Fruit fly (Drosophila melanogaster) whole organism, embryonic: ENCODE data around the gene Tango2.
A peak's percentile ranks its signal among the peaks of the same experiment; 100 is the strongest.

ENCODE experiments used
- ATbp ChIP-seq: fragments of 200-800 bp; sonication (Bioruptor generic); optimal IDR thresholded peaks from 2 replicates; lab custom pipeline; 2017; ENCODE audit warnings: missing biosample characterization, mild to moderate bottlenecking, missing genetic modification characterization, missing genetic modification reagents
- Adf1 ChIP-seq: fragments of 200-800 bp; sonication (Bioruptor generic); IDR thresholded peaks from 2 replicates; pipeline ENCODE4 v1.3.6; 2022; ENCODE audit warnings: missing biosample characterization, missing genetic modification characterization
- Atf3 ChIP-seq: fragments of 200-800 bp; sonication (Bioruptor generic); optimal IDR thresholded peaks from 3 replicates; lab custom pipeline; 2016; ENCODE audit warnings: missing biosample characterization, missing genetic modification characterization
- CG10267 ChIP-seq: fragments of 200-800 bp; sonication (Bioruptor generic); optimal IDR thresholded peaks from 2 replicates; lab custom pipeline; 2018; ENCODE audit warnings: missing biosample characterization, mild to moderate bottlenecking, missing genetic modification characterization, moderate library complexity
- CG11093 ChIP-seq: fragments of 200-800 bp; sonication (Bioruptor generic); IDR thresholded peaks from 3 replicates; pipeline ENCODE4 v1.3.6; 2022; ENCODE audit warnings: missing biosample characterization, missing genetic modification characterization
- CG12769 ChIP-seq: fragments of 200-800 bp; sonication (Bioruptor generic); optimal IDR thresholded peaks from 2 replicates; lab custom pipeline; 2019; ENCODE audit warnings: missing biosample characterization, mild to moderate bottlenecking, missing genetic modification characterization, moderate library complexity
- CG13287 ChIP-seq: fragments of 200-800 bp; sonication (Bioruptor generic); IDR thresholded peaks from 2 replicates; pipeline ENCODE4 v1.3.6; 2022; ENCODE audit warnings: missing biosample characterization, missing genetic modification characterization; ENCODE audit not compliant: partially characterized antibody
- CG14014 ChIP-seq: fragments of 200-800 bp; sonication (Bioruptor generic); IDR thresholded peaks from 2 replicates; pipeline ENCODE4 v1.3.6; 2022; ENCODE audit warnings: missing biosample characterization, missing genetic modification characterization
- CG14860 ChIP-seq: fragments of 200-800 bp; sonication (Bioruptor generic); IDR thresholded peaks from 3 replicates; pipeline ENCODE4 v1.3.6; 2022; ENCODE audit warnings: missing biosample characterization, missing genetic modification characterization; ENCODE audit not compliant: partially characterized antibody
- CG15696 ChIP-seq: fragments of 200-800 bp; sonication (Bioruptor generic); optimal IDR thresholded peaks from 2 replicates; lab custom pipeline; 2019; ENCODE audit warnings: missing biosample characterization, mild to moderate bottlenecking, missing genetic modification characterization, moderate library complexity
- CG16813 ChIP-seq: fragments of 200-800 bp; sonication (Bioruptor generic); IDR thresholded peaks from 3 replicates; pipeline ENCODE4 v1.3.6; 2022; ENCODE audit warnings: missing biosample characterization, missing genetic modification characterization; ENCODE audit not compliant: partially characterized antibody
- CG17568 ChIP-seq: fragments of 200-800 bp; sonication (Bioruptor generic); optimal IDR thresholded peaks from 2 replicates; lab custom pipeline; 2018; ENCODE audit warnings: missing biosample characterization, mild to moderate bottlenecking, missing genetic modification characterization, moderate library complexity
- CG1832 ChIP-seq: fragments of 200-800 bp; sonication (Bioruptor generic); optimal IDR thresholded peaks from 2 replicates; lab custom pipeline; 2017; ENCODE audit warnings: missing biosample characterization, mild to moderate bottlenecking, missing genetic modification characterization, inconsistent platforms
- CG2129 ChIP-seq: fragments of 200-800 bp; sonication (Bioruptor generic); IDR thresholded peaks from 2 replicates; pipeline ENCODE4 v1.3.6; 2022; ENCODE audit warnings: missing biosample characterization, missing genetic modification characterization; ENCODE audit not compliant: partially characterized antibody
- CG30020 ChIP-seq: fragments of 200-800 bp; optimal IDR thresholded peaks from 2 replicates; lab custom pipeline; 2019; ENCODE audit warnings: missing biosample characterization, mild to moderate bottlenecking, missing genetic modification characterization, moderate library complexity
- CG3407 ChIP-seq: fragments of 200-800 bp; sonication (Bioruptor generic); optimal IDR thresholded peaks from 2 replicates; lab custom pipeline; 2018; ENCODE audit warnings: missing biosample characterization, mild to moderate bottlenecking, missing genetic modification characterization
- CG6791 ChIP-seq: fragments of 200-800 bp; sonication (Bioruptor generic); IDR thresholded peaks from 3 replicates; pipeline ENCODE4 v1.3.6; 2022; ENCODE audit warnings: missing biosample characterization, missing genetic modification characterization; ENCODE audit not compliant: partially characterized antibody
- CG6854 ChIP-seq: fragments of 200-800 bp; sonication (Bioruptor generic); optimal IDR thresholded peaks from 3 replicates; lab custom pipeline; 2017; ENCODE audit warnings: missing biosample characterization, mild to moderate bottlenecking, missing genetic modification characterization
- CG8290 ChIP-seq, 3 experiments: fragments of 200-800 bp; sonication (Bioruptor generic); optimal IDR thresholded peaks; 2 replicates each; lab custom pipeline; 2016 to 2019; ENCODE audit warnings: missing biosample characterization in 3 of 3, missing genetic modification characterization in 3 of 3, mild to moderate bottlenecking in 2 of 3, moderate library complexity in 1 of 3
- CG9609 ChIP-seq: fragments of 200-800 bp; sonication (Bioruptor generic); optimal IDR thresholded peaks from 3 replicates; lab custom pipeline; 2016; ENCODE audit warnings: missing biosample characterization, missing genetic modification characterization
- CG9797 ChIP-seq: fragments of 200-800 bp; sonication (Bioruptor generic); optimal IDR thresholded peaks from 3 replicates; lab custom pipeline; 2018; ENCODE audit warnings: missing biosample characterization, mild to moderate bottlenecking, missing genetic modification characterization
- Deaf1 ChIP-seq: fragments of 200-800 bp; optimal IDR thresholded peaks from 3 replicates; lab custom pipeline; 2019; ENCODE audit warnings: missing biosample characterization, mild to moderate bottlenecking, missing genetic modification characterization, moderate library complexity
- E2f2 ChIP-seq: fragments of 200-800 bp; sonication (Bioruptor generic); IDR thresholded peaks from 2 replicates; pipeline ENCODE4 v1.3.6; 2022; ENCODE audit warnings: missing biosample characterization, missing genetic modification characterization
- Fer3 ChIP-seq: fragments of 200-800 bp; sonication (Bioruptor generic); optimal IDR thresholded peaks from 2 replicates; lab custom pipeline; 2018; ENCODE audit warnings: missing biosample characterization, mild to moderate bottlenecking, missing genetic modification characterization, moderate library complexity
- Hmr ChIP-seq: fragments of 200-800 bp; sonication (Bioruptor generic); optimal IDR thresholded peaks from 3 replicates; lab custom pipeline; 2017; ENCODE audit warnings: mild to moderate bottlenecking, missing biosample characterization, missing genetic modification reagents, missing genetic modification characterization
- Mad ChIP-seq: fragments of 200-800 bp; sonication (Bioruptor generic); optimal IDR thresholded peaks from 2 replicates; lab custom pipeline; 2016; ENCODE audit warnings: missing biosample characterization, missing genetic modification characterization
- Mes4 ChIP-seq: fragments of 200-800 bp; sonication (Bioruptor generic); optimal IDR thresholded peaks from 2 replicates; lab custom pipeline; 2016; ENCODE audit warnings: missing biosample characterization, missing genetic modification characterization
- Mrtf ChIP-seq: fragments of 200-800 bp; sonication (Bioruptor generic); IDR thresholded peaks from 3 replicates; pipeline ENCODE4 v1.3.6; 2022; ENCODE audit warnings: missing biosample characterization, missing genetic modification characterization
- Opbp ChIP-seq: fragments of 200-800 bp; sonication (Bioruptor generic); IDR thresholded peaks from 3 replicates; pipeline ENCODE4 v1.3.6; 2022; ENCODE audit warnings: missing biosample characterization, missing genetic modification characterization; ENCODE audit not compliant: partially characterized antibody
- amos ChIP-seq: fragments of 200-800 bp; sonication (Bioruptor generic); IDR thresholded peaks from 2 replicates; pipeline ENCODE4 v1.3.6; 2022; ENCODE audit warnings: missing biosample characterization, missing genetic modification characterization; ENCODE audit not compliant: partially characterized antibody
- bsh ChIP-seq, 2 experiments: fragments of 200-800 bp; sonication (Bioruptor generic); optimal IDR thresholded peaks; 2 replicates each; lab custom pipeline; 2017 to 2018; ENCODE audit warnings: mild to moderate bottlenecking in 2 of 2, missing biosample characterization in 2 of 2, missing genetic modification characterization in 2 of 2, moderate library complexity in 1 of 2
- cg ChIP-seq: fragments of 200-800 bp; sonication (Bioruptor generic); optimal IDR thresholded peaks from 3 replicates; lab custom pipeline; 2019; ENCODE audit warnings: missing biosample characterization, mild to moderate bottlenecking, missing genetic modification characterization, moderate library complexity
- croc ChIP-seq: fragments of 200-800 bp; sonication (Bioruptor generic); conservative IDR thresholded peaks from 3 replicates; pipeline ENCODE4 v1.3.6; 2022; ENCODE audit warnings: missing biosample characterization, missing genetic modification characterization
- dm ChIP-seq: fragments of 200-800 bp; sonication (Bioruptor generic); optimal IDR thresholded peaks from 3 replicates; lab custom pipeline; 2016; ENCODE audit warnings: missing biosample characterization, missing genetic modification characterization
- dysf ChIP-seq: fragments of 200-800 bp; sonication (Bioruptor generic); IDR thresholded peaks from 3 replicates; pipeline ENCODE4 v1.3.6; 2022; ENCODE audit warnings: missing biosample characterization, missing genetic modification characterization
- esg ChIP-seq: fragments of 200-800 bp; sonication (Bioruptor generic); conservative IDR thresholded peaks from 2 replicates; pipeline ENCODE4 v1.3.6; 2022; ENCODE audit warnings: missing biosample characterization, missing genetic modification characterization
- exex ChIP-seq: fragments of 200-800 bp; sonication (Bioruptor generic); optimal IDR thresholded peaks from 4 replicates; lab custom pipeline; 2018; ENCODE audit warnings: missing biosample characterization, mild to moderate bottlenecking, missing genetic modification characterization, moderate library complexity
- grn ChIP-seq: fragments of 200-800 bp; sonication (Bioruptor generic); optimal IDR thresholded peaks from 3 replicates; lab custom pipeline; 2017; ENCODE audit warnings: missing biosample characterization, missing genetic modification characterization
- knrl ChIP-seq: fragments of 200-800 bp; sonication (Bioruptor generic); IDR thresholded peaks from 3 replicates; pipeline ENCODE4 v1.3.6; 2022; ENCODE audit warnings: missing biosample characterization, missing genetic modification characterization; ENCODE audit not compliant: partially characterized antibody
- nmo ChIP-seq: fragments of 200-800 bp; sonication (Bioruptor generic); optimal IDR thresholded peaks from 2 replicates; lab custom pipeline; 2018; ENCODE audit warnings: missing biosample characterization, mild to moderate bottlenecking, missing genetic modification characterization, moderate library complexity
- p53 ChIP-seq: fragments of 200-800 bp; sonication (Bioruptor generic); optimal IDR thresholded peaks from 2 replicates; lab custom pipeline; 2016; ENCODE audit warnings: missing biosample characterization, missing genetic modification characterization
- pros ChIP-seq: fragments of 200-800 bp; sonication (Bioruptor generic); optimal IDR thresholded peaks from 3 replicates; lab custom pipeline; 2019; ENCODE audit warnings: missing biosample characterization, mild to moderate bottlenecking, missing genetic modification characterization, moderate library complexity
- row ChIP-seq: fragments of 200-800 bp; sonication (Bioruptor generic); IDR thresholded peaks from 3 replicates; pipeline ENCODE4 v1.3.6; 2022; ENCODE audit warnings: missing biosample characterization, missing genetic modification characterization
- schlank ChIP-seq: fragments of 200-800 bp; sonication (Bioruptor generic); optimal IDR thresholded peaks from 2 replicates; lab custom pipeline; 2018; ENCODE audit warnings: missing biosample characterization, mild to moderate bottlenecking, missing genetic modification characterization
- sd ChIP-seq: fragments of 200-800 bp; sonication (Bioruptor generic); optimal IDR thresholded peaks from 3 replicates; lab custom pipeline; 2018; ENCODE audit warnings: missing biosample characterization, mild to moderate bottlenecking, missing genetic modification characterization, moderate library complexity
- sisA ChIP-seq: fragments of 200-800 bp; sonication (Bioruptor generic); IDR thresholded peaks from 2 replicates; pipeline ENCODE4 v1.3.6; 2022; ENCODE audit warnings: missing biosample characterization, missing genetic modification characterization
- vfl ChIP-seq: fragments of 200-800 bp; sonication (Bioruptor generic); optimal IDR thresholded peaks from 2 replicates; lab custom pipeline; 2016; ENCODE audit warnings: missing biosample characterization, missing genetic modification characterization

The Tango2 gene

dm6 chrX:13624334-13625079 is 7.7 kb downstream of the Tango2 start, which contains the start of the genes CG2691 and NFAT (continued):
- TF ChIP-seq CG15696 (no peak), CG9609 (GFP tag; lab: Kevin White, UChicago) (no peak), bsh (GFP tag; optimal IDR thresholded peaks at IDR 0.05; lab: Kevin White, UChicago) (peak in 1 of 2 experiments; percentile 40), cg (GFP tag; lab: Kevin White, UChicago) (peak; percentile 87), CG6791 (peak; percentile 81), Hmr (GFP tag; lab: Kevin White, UChicago) (peak; percentile 7), sisA (GFP tag; lab: Robert Waterston, UW) (no peak), Fer3 (tag; lab: Kevin White, UChicago) (no peak), ATbp (GFP tag; lab: Kevin White, UChicago) (no peak), CG16813 (GFP tag; lab: Robert Waterston, UW) (peak; percentile 64), row (GFP tag; lab: Robert Waterston, UW) (peak; percentile 14; the same call in 1 of the 3 replicates), CG11093 (GFP tag; lab: Robert Waterston, UW) (no peak), Atf3 (no peak), CG13287 (peak; percentile 69), Mad (GFP tag; lab: Kevin White, UChicago) (no peak), p53 (GFP tag; lab: Kevin White, UChicago) (no peak), nmo (peak; percentile 19), dysf (GFP tag; lab: Robert Waterston, UW) (no peak), CG30020 (tag; lab: Kevin White, UChicago) (peak; percentile 0), CG2129 (GFP tag; lab: Robert Waterston, UW) (no peak), CG10267 (peak; percentile 47), esg (GFP tag; lab: Robert Waterston, UW) (no peak), sd (tag; lab: Kevin White, UChicago) (peak; percentile 99), CG8290 (GFP tag; optimal IDR thresholded peaks at IDR 0.05; lab: Kevin White, UChicago) (peak; percentile 55), CG8290 (tag; optimal IDR thresholded peaks at IDR 0.05; lab: Kevin White, UChicago) (peak; percentile 23 to 29), schlank (tag; lab: Kevin White, UChicago) (no peak), amos (GFP tag; lab: Robert Waterston, UW) (peak; percentile 69; the same call in 1 of the 2 replicates), CG17568 (GFP tag; lab: Kevin White, UChicago) (no peak), Mes4 (GFP tag; lab: Kevin White, UChicago) (no peak), vfl (no peak), Adf1 (GFP tag; lab: Robert Waterston, UW) (no peak), dm (GFP tag; lab: Kevin White, UChicago) (peak; percentile 71), Opbp (GFP tag; lab: Robert Waterston, UW) (0 out of 3 replicates have a peak, but pooled peaks have one; percentile 28), E2f2 (peak; percentile 63), Mrtf (GFP tag; lab: Robert Waterston, UW) (no peak), exex (tag; lab: Kevin White, UChicago) (peak; percentile 1), knrl (peak; percentile 51; the same call in 2 of the 3 replicates), CG14860 (GFP tag; lab: Robert Waterston, UW) (peak; percentile 61; the same call in 2 of the 3 replicates), CG9797 (GFP tag; lab: Kevin White, UChicago) (peak; percentile 36), croc (GFP tag; lab: Robert Waterston, UW) (no peak), CG3407 (GFP tag; lab: Kevin White, UChicago) (no peak), CG14014 (GFP tag; lab: Robert Waterston, UW) (no peak), pros (GFP tag; lab: Kevin White, UChicago) (no peak), Deaf1 (tag; lab: Kevin White, UChicago) (peak; percentile 8), CG1832 (GFP tag; lab: Kevin White, UChicago) (peak; percentile 83), CG12769 (peak; percentile 8), CG6854 (GFP tag; lab: Kevin White, UChicago) (peak; percentile 40), grn (no peak)
